Fruit fly (Drosophila melanogaster) whole organism, embryonic: ENCODE data around the gene CG15643.
A peak's percentile ranks its signal among the peaks of the same experiment; 100 is the strongest.

ENCODE experiments used
- Adf1 ChIP-seq: fragments of 200-800 bp; sonication (Bioruptor generic); IDR thresholded peaks from 2 replicates; pipeline ENCODE4 v1.3.6; 2022; ENCODE audit warnings: missing biosample characterization, missing genetic modification characterization
- BEAF-32 ChIP-seq: fragments of 200-800 bp; sonication (Bioruptor generic); optimal IDR thresholded peaks from 3 replicates; lab custom pipeline; 2017; ENCODE audit warnings: missing biosample characterization, missing genetic modification characterization, mild to moderate bottlenecking, moderate library complexity, missing genetic modification reagents
- CG10267 ChIP-seq: fragments of 200-800 bp; sonication (Bioruptor generic); optimal IDR thresholded peaks from 2 replicates; lab custom pipeline; 2018; ENCODE audit warnings: missing biosample characterization, mild to moderate bottlenecking, missing genetic modification characterization, moderate library complexity
- CG10274 ChIP-seq: fragments of 200-800 bp; sonication (Bioruptor generic); optimal IDR thresholded peaks from 3 replicates; lab custom pipeline; 2017; ENCODE audit warnings: missing biosample characterization, mild to moderate bottlenecking, missing genetic modification characterization
- CG10366 ChIP-seq: fragments of 200-800 bp; sonication (Bioruptor generic); IDR thresholded peaks from 2 replicates; pipeline ENCODE4 v1.3.6; 2022; ENCODE audit warnings: missing biosample characterization, missing genetic modification characterization
- CG13287 ChIP-seq: fragments of 200-800 bp; sonication (Bioruptor generic); IDR thresholded peaks from 2 replicates; pipeline ENCODE4 v1.3.6; 2022; ENCODE audit warnings: missing biosample characterization, missing genetic modification characterization; ENCODE audit not compliant: partially characterized antibody
- CG13424 ChIP-seq: fragments of 200-800 bp; sonication (Bioruptor generic); optimal IDR thresholded peaks from 2 replicates; lab custom pipeline; 2019; ENCODE audit warnings: missing biosample characterization, mild to moderate bottlenecking, missing genetic modification characterization, moderate library complexity
- CG13894 ChIP-seq: fragments of 200-800 bp; sonication (Bioruptor generic); optimal IDR thresholded peaks from 3 replicates; lab custom pipeline; 2018; ENCODE audit warnings: missing biosample characterization, mild to moderate bottlenecking, missing genetic modification characterization, moderate library complexity
- CG14965 ChIP-seq: fragments of 200-800 bp; sonication (Bioruptor generic); optimal IDR thresholded peaks from 2 replicates; lab custom pipeline; 2016; ENCODE audit warnings: missing biosample characterization, missing genetic modification characterization, borderline replicate concordance
- CG1602 ChIP-seq: fragments of 200-800 bp; sonication (Bioruptor generic); optimal IDR thresholded peaks from 3 replicates; lab custom pipeline; 2016; ENCODE audit warnings: missing biosample characterization, missing genetic modification characterization
- CG16863 ChIP-seq: fragments of 200-800 bp; sonication (Bioruptor generic); optimal IDR thresholded peaks from 3 replicates; lab custom pipeline; 2016; ENCODE audit warnings: missing biosample characterization, missing genetic modification characterization
- CG2678 ChIP-seq: fragments of 200-800 bp; sonication (Bioruptor generic); optimal IDR thresholded peaks from 3 replicates; lab custom pipeline; 2019; ENCODE audit warnings: missing biosample characterization, mild to moderate bottlenecking, missing genetic modification characterization, moderate library complexity
- CG31365 ChIP-seq: fragments of 200-800 bp; sonication (Bioruptor generic); optimal IDR thresholded peaks from 2 replicates; lab custom pipeline; 2018; ENCODE audit warnings: missing biosample characterization, mild to moderate bottlenecking, missing genetic modification characterization
- CG31441 ChIP-seq: fragments of 200-800 bp; sonication (Bioruptor generic); IDR thresholded peaks from 2 replicates; pipeline ENCODE4 v1.3.6; 2022; ENCODE audit warnings: missing biosample characterization, missing genetic modification characterization
- CG33213 ChIP-seq: fragments of 200-800 bp; sonication (Bioruptor generic); optimal IDR thresholded peaks from 3 replicates; lab custom pipeline; 2016; ENCODE audit warnings: missing biosample characterization, missing genetic modification characterization
- CG33557 ChIP-seq: fragments of 200-800 bp; sonication (Bioruptor generic); optimal IDR thresholded peaks from 2 replicates; lab custom pipeline; 2019; ENCODE audit warnings: missing biosample characterization, mild to moderate bottlenecking, missing genetic modification characterization, moderate library complexity
- CG4328 ChIP-seq: fragments of 200-800 bp; sonication (Bioruptor generic); optimal IDR thresholded peaks from 3 replicates; lab custom pipeline; 2017; ENCODE audit warnings: missing biosample characterization, missing genetic modification reagents, missing genetic modification characterization
- CG5245 ChIP-seq: fragments of 200-800 bp; sonication (Bioruptor generic); optimal IDR thresholded peaks from 3 replicates; lab custom pipeline; 2016; ENCODE audit warnings: missing biosample characterization, missing genetic modification characterization
- CG6254 ChIP-seq: fragments of 200-800 bp; sonication (Bioruptor generic); optimal IDR thresholded peaks from 3 replicates; lab custom pipeline; 2017; ENCODE audit warnings: mild to moderate bottlenecking, missing biosample characterization, missing genetic modification reagents, missing genetic modification characterization
- CG8478 ChIP-seq: fragments of >200 bp; optimal IDR thresholded peaks from 2 replicates; lab custom pipeline; 2018
- CG8924 ChIP-seq: fragments of 200-800 bp; optimal IDR thresholded peaks from 3 replicates; lab custom pipeline; 2019; ENCODE audit warnings: missing biosample characterization, mild to moderate bottlenecking, missing genetic modification characterization, moderate library complexity
- CG8944 ChIP-seq: fragments of 200-800 bp; sonication (Bioruptor generic); optimal IDR thresholded peaks from 3 replicates; lab custom pipeline; 2016; ENCODE audit warnings: missing biosample characterization, missing genetic modification characterization
- CG9437 ChIP-seq: fragments of 200-800 bp; sonication (Bioruptor generic); optimal IDR thresholded peaks from 2 replicates; lab custom pipeline; 2018; ENCODE audit warnings: missing biosample characterization, mild to moderate bottlenecking, missing genetic modification characterization
- CG9609 ChIP-seq: fragments of 200-800 bp; sonication (Bioruptor generic); optimal IDR thresholded peaks from 3 replicates; lab custom pipeline; 2016; ENCODE audit warnings: missing biosample characterization, missing genetic modification characterization
- D19B ChIP-seq: fragments of 200-800 bp; sonication (Bioruptor generic); optimal IDR thresholded peaks from 2 replicates; lab custom pipeline; 2017; ENCODE audit warnings: missing biosample characterization, mild to moderate bottlenecking, missing genetic modification characterization
- Deaf1 ChIP-seq: fragments of 200-800 bp; optimal IDR thresholded peaks from 3 replicates; lab custom pipeline; 2019; ENCODE audit warnings: missing biosample characterization, mild to moderate bottlenecking, missing genetic modification characterization, moderate library complexity
- Dip2 ChIP-seq: fragments of 200-800 bp; sonication (Bioruptor generic); IDR thresholded peaks from 2 replicates; pipeline ENCODE4 v1.3.6; 2022; ENCODE audit warnings: missing biosample characterization, missing genetic modification characterization
- Dp ChIP-seq: fragments of 200-800 bp; sonication (Bioruptor generic); optimal IDR thresholded peaks from 2 replicates; lab custom pipeline; 2018; ENCODE audit warnings: missing biosample characterization, mild to moderate bottlenecking, missing genetic modification characterization, moderate library complexity
- E2f2 ChIP-seq: fragments of 200-800 bp; sonication (Bioruptor generic); IDR thresholded peaks from 2 replicates; pipeline ENCODE4 v1.3.6; 2022; ENCODE audit warnings: missing biosample characterization, missing genetic modification characterization
- Hand ChIP-seq: fragments of 200-800 bp; sonication (Bioruptor generic); optimal IDR thresholded peaks from 2 replicates; lab custom pipeline; 2017; ENCODE audit warnings: mild to moderate bottlenecking, missing biosample characterization, missing genetic modification reagents, missing genetic modification characterization
- HmgZ ChIP-seq: fragments of 200-800 bp; sonication (Bioruptor generic); optimal IDR thresholded peaks from 2 replicates; lab custom pipeline; 2018; ENCODE audit warnings: missing biosample characterization, mild to moderate bottlenecking, missing genetic modification characterization
- Hmx ChIP-seq: fragments of 200-800 bp; sonication (Bioruptor generic); optimal IDR thresholded peaks from 2 replicates; lab custom pipeline; 2016; ENCODE audit warnings: missing biosample characterization, missing genetic modification characterization
- Jarid2 ChIP-seq: fragments of 200-800 bp; sonication (Bioruptor generic); optimal IDR thresholded peaks from 3 replicates; lab custom pipeline; 2017; ENCODE audit warnings: mild to moderate bottlenecking, missing biosample characterization, missing genetic modification reagents, missing genetic modification characterization
- NC2β ChIP-seq: fragments of 200-800 bp; sonication (Bioruptor generic); optimal IDR thresholded peaks from 2 replicates; lab custom pipeline; 2016; ENCODE audit warnings: missing biosample characterization, missing genetic modification characterization
- Sry-β ChIP-seq: fragments of 200-800 bp; sonication (Bioruptor generic); optimal IDR thresholded peaks from 2 replicates; lab custom pipeline; 2018; ENCODE audit warnings: missing biosample characterization, mild to moderate bottlenecking, missing genetic modification characterization, moderate library complexity
- ab ChIP-seq: fragments of 200-800 bp; sonication (Bioruptor generic); optimal IDR thresholded peaks from 2 replicates; lab custom pipeline; 2016; ENCODE audit warnings: missing biosample characterization, missing genetic modification characterization
- ase ChIP-seq: fragments of 200-800 bp; sonication (Bioruptor generic); IDR thresholded peaks from 3 replicates; pipeline ENCODE4 v1.3.6; 2022; ENCODE audit warnings: missing biosample characterization, missing genetic modification characterization
- ci ChIP-seq: fragments of 200-800 bp; sonication (Bioruptor generic); IDR thresholded peaks from 3 replicates; pipeline ENCODE4 v1.3.6; 2022; ENCODE audit warnings: missing biosample characterization, missing genetic modification characterization
- da ChIP-seq: fragments of 200-800 bp; sonication (Bioruptor generic); optimal IDR thresholded peaks from 2 replicates; lab custom pipeline; 2016; ENCODE audit warnings: missing biosample characterization, missing genetic modification characterization
- fu2 ChIP-seq: fragments of 200-800 bp; sonication (Bioruptor generic); optimal IDR thresholded peaks from 2 replicates; lab custom pipeline; 2016; ENCODE audit warnings: missing biosample characterization, missing genetic modification characterization
- gcm ChIP-seq: fragments of 200-800 bp; sonication (Bioruptor generic); optimal IDR thresholded peaks from 2 replicates; lab custom pipeline; 2019; ENCODE audit warnings: missing biosample characterization, mild to moderate bottlenecking, missing genetic modification characterization, moderate library complexity
- lab ChIP-seq: fragments of 200-800 bp; sonication (Bioruptor generic); optimal IDR thresholded peaks from 3 replicates; lab custom pipeline; 2017; ENCODE audit warnings: missing biosample characterization, missing genetic modification characterization, mild to moderate bottlenecking, moderate library complexity, missing genetic modification reagents
- lov ChIP-seq, 2 experiments: fragments of 200-800 bp in 1 of 2; fragments of >200 bp in 1 of 2; sonication (Bioruptor generic) in 1 of 2; IDR thresholded peaks in 1 of 2; optimal IDR thresholded peaks in 1 of 2; 2 replicates in 1 of 2; 3 replicates in 1 of 2; pipeline versions ENCODE4 v1.3.6 to Lab custom; 2017 to 2022; ENCODE audit warnings: missing biosample characterization in 1 of 2, missing genetic modification characterization in 1 of 2
- otp ChIP-seq: fragments of 200-800 bp; sonication (Bioruptor generic); IDR thresholded peaks from 3 replicates; pipeline ENCODE4, ENCODE4 v1.3.6; 2022; ENCODE audit warnings: missing biosample characterization, missing genetic modification characterization
- psq ChIP-seq: fragments of 200-800 bp; sonication (Bioruptor generic); optimal IDR thresholded peaks from 2 replicates; lab custom pipeline; 2017; ENCODE audit warnings: missing biosample characterization, missing genetic modification characterization
- pzg ChIP-seq: fragments of 200-800 bp; sonication (Bioruptor generic); optimal IDR thresholded peaks from 3 replicates; lab custom pipeline; 2018; ENCODE audit warnings: missing biosample characterization, mild to moderate bottlenecking, missing genetic modification characterization, moderate library complexity
- sob ChIP-seq: fragments of 200-800 bp; sonication (Bioruptor generic); IDR thresholded peaks from 2 replicates; pipeline ENCODE4 v1.3.6; 2022; ENCODE audit warnings: missing biosample characterization, missing genetic modification characterization
- twi ChIP-seq: fragments of 200-800 bp; optimal IDR thresholded peaks from 2 replicates; lab custom pipeline; 2019; ENCODE audit warnings: missing biosample characterization, mild to moderate bottlenecking, missing genetic modification characterization, moderate library complexity
- wor ChIP-seq: fragments of 200-800 bp; sonication (Bioruptor generic); IDR thresholded peaks from 2 replicates; pipeline ENCODE4 v1.3.6; 2022; ENCODE audit warnings: missing biosample characterization, missing genetic modification characterization

Gene CG15643

DNA sequence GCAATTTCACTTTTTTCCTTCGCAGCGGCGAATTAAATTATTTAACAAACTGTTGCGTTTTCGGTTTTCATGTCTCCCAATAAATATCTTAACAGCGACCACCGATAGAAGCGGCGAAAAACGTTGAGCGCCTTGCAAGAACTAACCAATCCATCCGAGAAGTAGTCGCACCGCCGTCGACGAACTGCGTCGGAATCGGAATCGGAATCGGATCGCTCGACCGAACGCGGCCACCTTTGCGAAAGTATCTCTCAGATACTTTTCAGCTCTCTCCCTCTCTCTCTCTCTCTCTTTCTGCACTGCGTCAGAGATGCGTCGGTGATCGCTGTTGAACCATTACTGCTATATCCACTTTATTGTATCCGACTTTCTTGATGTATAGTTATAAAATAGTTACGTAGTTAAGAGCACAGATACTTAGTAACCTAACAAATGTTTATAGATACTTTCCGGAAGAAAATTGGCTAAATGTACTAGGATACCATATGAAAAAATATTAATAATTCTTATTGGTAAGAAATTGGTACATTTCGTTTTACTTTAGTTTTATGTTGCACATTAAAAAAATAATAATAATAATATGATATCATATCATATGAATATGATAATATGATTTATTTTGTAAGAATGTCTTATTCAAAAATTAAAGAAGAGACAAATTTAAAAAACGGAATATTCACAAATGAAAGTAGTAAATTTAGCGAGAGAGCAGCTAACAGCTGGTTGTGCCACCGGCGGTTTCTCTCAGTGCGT, 21.7 kb upstream of the CG15643 start, which contains the start of gene Chsy (continued):
- TF ChIP-seq Dip2 (GFP tag; lab: Robert Waterston, UW) (no peak), CG31441 (GFP tag; lab: Robert Waterston, UW) (peak; percentile 38; the same call in 1 of the 2 replicates), Sry-β (GFP tag; lab: Kevin White, UChicago) (peak; percentile 92), CG13287 (no peak), CG4328 (GFP tag; lab: Kevin White, UChicago) (no peak), CG10274 (no peak), CG8478 (lab: Kevin White, UChicago) (no peak), sob (GFP tag; lab: Robert Waterston, UW) (no peak), CG8944 (GFP tag; lab: Kevin White, UChicago) (no peak), Adf1 (GFP tag; lab: Robert Waterston, UW) (peak; percentile 53; the same call in 1 of the 2 replicates), fu2 (GFP tag; lab: Kevin White, UChicago) (no peak), CG16863 (GFP tag; lab: Kevin White, UChicago) (no peak), CG1602 (GFP tag; lab: Kevin White, UChicago) (no peak), CG5245 (GFP tag; lab: Kevin White, UChicago) (no peak), CG10267 (tag; lab: Kevin White, UChicago) (peak; percentile 25), CG13424 (tag; lab: Kevin White, UChicago) (peak; percentile 38), lov (optimal IDR thresholded peaks at IDR 0.05; lab: Kevin White, UChicago) (no peak), lov (GFP tag; IDR thresholded peaks at IDR 0.05; lab: Robert Waterston, UW) (no peak), Dp (GFP tag; lab: Kevin White, UChicago) (no peak), otp (GFP tag; lab: Robert Waterston, UW) (no peak), ci (GFP tag; lab: Robert Waterston, UW) (peak; percentile 34; the same call in 1 of the 3 replicates), HmgZ (no peak), CG33213 (GFP tag; lab: Kevin White, UChicago) (no peak), D19B (GFP tag; lab: Kevin White, UChicago) (no peak), ab (GFP tag; lab: Kevin White, UChicago) (no peak), BEAF-32 (GFP tag; lab: Kevin White, UChicago) (no peak), psq (GFP tag; lab: Kevin White, UChicago) (no peak), CG14965 (no peak), Jarid2 (GFP tag; lab: Kevin White, UChicago) (peak; percentile 73), CG6254 (GFP tag; lab: Kevin White, UChicago) (no peak), CG10366 (GFP tag; lab: Robert Waterston, UW) (no peak), Hand (GFP tag; lab: Kevin White, UChicago) (no peak), CG9609 (no peak), CG9437 (peak; percentile 60), Hmx (GFP tag; lab: Kevin White, UChicago) (no peak), twi (tag; lab: Kevin White, UChicago) (no peak), lab (GFP tag; lab: Kevin White, UChicago) (peak; percentile 15), CG13894 (tag; lab: Kevin White, UChicago) (no peak), da (GFP tag; lab: Kevin White, UChicago) (no peak), E2f2 (GFP tag; lab: Robert Waterston, UW) (peak; percentile 16; the same call in 1 of the 2 replicates), CG33557 (no peak), gcm (GFP tag; lab: Kevin White, UChicago) (no peak), ase (GFP tag; lab: Robert Waterston, UW) (no peak), NC2β (no peak), Deaf1 (tag; lab: Kevin White, UChicago) (peak; percentile 95), CG31365 (tag; lab: Kevin White, UChicago) (no peak), CG8924 (tag; lab: Kevin White, UChicago) (peak; percentile 14), pzg (GFP tag; lab: Kevin White, UChicago) (no peak), CG2678 (tag; lab: Kevin White, UChicago) (peak; percentile 44), wor (GFP tag; lab: Robert Waterston, UW) (no peak)
